Worm (Caenorhabditis elegans) whole organism, late embryonic: ENCODE measurements around the gene snr-4.

Experiments used
- C08G9.2 ChIP-seq: sonication (generic microtip); optimal IDR thresholded peaks from 2 replicates; lab custom pipeline; 2016; ENCODE audit warnings: mild to moderate bottlenecking, missing genetic modification characterization, moderate library complexity, missing compliant biosample characterization
- C38D4.7 ChIP-seq: fragments of 200-800 bp; sonication (Bioruptor generic); optimal IDR thresholded peaks from 2 replicates; lab custom pipeline; 2018; ENCODE audit warnings: mild to moderate bottlenecking, missing genetic modification characterization, moderate library complexity, missing compliant biosample characterization
- F13H6.1 ChIP-seq: sonication (generic microtip); optimal IDR thresholded peaks from 2 replicates; lab custom pipeline; 2016; ENCODE audit warnings: missing genetic modification characterization, missing compliant biosample characterization
- K02D7.2 ChIP-seq: sonication (generic microtip); optimal IDR thresholded peaks from 2 replicates; lab custom pipeline; 2017; ENCODE audit warnings: mild to moderate bottlenecking, missing genetic modification characterization, missing compliant biosample characterization
- T23F11.4 ChIP-seq: fragments of 200-800 bp; sonication (Bioruptor generic); optimal IDR thresholded peaks from 2 replicates; lab custom pipeline; 2018; ENCODE audit warnings: mild to moderate bottlenecking, missing genetic modification characterization, missing compliant biosample characterization
- Y22D7AL.16 ChIP-seq: sonication (generic microtip); optimal IDR thresholded peaks from 2 replicates; lab custom pipeline; 2016; ENCODE audit warnings: missing genetic modification characterization, missing compliant biosample characterization
- ahr-1 ChIP-seq: sonication (generic microtip); optimal IDR thresholded peaks from 2 replicates; lab custom pipeline; 2016; ENCODE audit warnings: missing genetic modification characterization, missing compliant biosample characterization
- ceh-2 ChIP-seq: sonication (generic microtip); optimal IDR thresholded peaks from 2 replicates; lab custom pipeline; 2016; ENCODE audit warnings: missing genotype, missing genetic modification characterization, missing compliant biosample characterization
- ceh-31 ChIP-seq: sonication (generic microtip); optimal IDR thresholded peaks from 2 replicates; lab custom pipeline; 2016; ENCODE audit warnings: missing genetic modification characterization, missing compliant biosample characterization
- ceh-34 ChIP-seq: sonication (generic microtip); optimal IDR thresholded peaks from 2 replicates; lab custom pipeline; 2016; ENCODE audit warnings: mild to moderate bottlenecking, missing genetic modification characterization, missing compliant biosample characterization
- ceh-45 ChIP-seq: fragments of 200-800 bp; sonication (Bioruptor generic); IDR thresholded peaks from 2 replicates; pipeline ENCODE4 v1.3.6; 2022; ENCODE audit warnings: missing genetic modification reagents, missing genetic modification characterization, missing compliant biosample characterization
- ceh-6 ChIP-seq: fragments of 200-800 bp; sonication (Bioruptor generic); optimal IDR thresholded peaks from 2 replicates; lab custom pipeline; 2018; ENCODE audit warnings: mild to moderate bottlenecking, missing genetic modification characterization, missing compliant biosample characterization
- ceh-9 ChIP-seq: sonication (generic microtip); optimal IDR thresholded peaks from 2 replicates; lab custom pipeline; 2016; ENCODE audit warnings: mild to moderate bottlenecking, missing genetic modification characterization, inconsistent platforms, missing compliant biosample characterization
- dmd-4 ChIP-seq: sonication (generic microtip); optimal IDR thresholded peaks from 2 replicates; lab custom pipeline; 2016; ENCODE audit warnings: borderline replicate concordance, missing genetic modification characterization, missing compliant biosample characterization
- dve-1 ChIP-seq: sonication (generic microtip); optimal IDR thresholded peaks from 2 replicates; lab custom pipeline; 2017; ENCODE audit warnings: antibody characterized with exemption, mild to moderate bottlenecking, missing genetic modification characterization, missing compliant biosample characterization
- elt-2 ChIP-seq: sonication (generic microtip); optimal IDR thresholded peaks from 2 replicates; lab custom pipeline; 2016; ENCODE audit warnings: missing genetic modification reagents, missing genetic modification characterization, missing compliant biosample characterization
- elt-4 ChIP-seq: sonication (generic microtip); optimal IDR thresholded peaks from 2 replicates; lab custom pipeline; 2016; ENCODE audit warnings: missing genetic modification characterization, missing compliant biosample characterization
- fax-1 ChIP-seq: sonication (generic microtip); optimal IDR thresholded peaks from 2 replicates; lab custom pipeline; 2016; ENCODE audit warnings: missing genotype, missing genetic modification characterization, missing compliant biosample characterization
- fkh-10 ChIP-seq: fragments of 150-350 bp; optimal IDR thresholded peaks from 2 replicates; lab custom pipeline; 2014; ENCODE audit warnings: missing biosample characterization, missing genetic modification reagents, missing genetic modification characterization
- fkh-6 ChIP-seq: sonication (generic microtip); optimal IDR thresholded peaks from 2 replicates; lab custom pipeline; 2016; ENCODE audit warnings: missing genetic modification characterization, missing compliant biosample characterization
- hlh-13 ChIP-seq: fragments of 200-800 bp; sonication (Bioruptor generic); optimal IDR thresholded peaks from 2 replicates; lab custom pipeline; 2018; ENCODE audit warnings: mild to moderate bottlenecking, missing genetic modification characterization, missing compliant biosample characterization
- hlh-15 ChIP-seq: sonication (generic microtip); optimal IDR thresholded peaks from 2 replicates; lab custom pipeline; 2016; ENCODE audit warnings: missing genetic modification characterization, missing compliant biosample characterization
- hlh-6 ChIP-seq: sonication (generic microtip); optimal IDR thresholded peaks from 2 replicates; lab custom pipeline; 2016; ENCODE audit warnings: missing genotype, missing genetic modification characterization, missing compliant biosample characterization
- hlh-8 ChIP-seq: sonication (generic microtip); optimal IDR thresholded peaks from 2 replicates; lab custom pipeline; 2016; ENCODE audit warnings: missing genotype, missing genetic modification characterization, missing compliant biosample characterization
- lim-6 ChIP-seq: sonication (generic microtip); optimal IDR thresholded peaks from 2 replicates; lab custom pipeline; 2016; ENCODE audit warnings: missing genetic modification characterization, missing compliant biosample characterization
- lin-11 ChIP-seq: fragments of 200-800 bp; sonication (Bioruptor generic); optimal IDR thresholded peaks from 2 replicates; lab custom pipeline; 2018; ENCODE audit warnings: mild to moderate bottlenecking, missing genetic modification characterization, missing compliant biosample characterization
- madf-2 ChIP-seq: sonication (generic microtip); optimal IDR thresholded peaks from 2 replicates; lab custom pipeline; 2017; ENCODE audit warnings: missing genetic modification characterization, missing compliant biosample characterization
- nfya-1 ChIP-seq: sonication (generic microtip); optimal IDR thresholded peaks from 2 replicates; lab custom pipeline; 2017; ENCODE audit warnings: missing genetic modification characterization, mild to moderate bottlenecking, missing compliant biosample characterization, antibody characterized with exemption, moderate library complexity
- npax-4 ChIP-seq: sonication (generic microtip); optimal IDR thresholded peaks from 2 replicates; lab custom pipeline; 2016; ENCODE audit warnings: missing genetic modification characterization, missing compliant biosample characterization
- pag-3 ChIP-seq: sonication (generic microtip); optimal IDR thresholded peaks from 2 replicates; lab custom pipeline; 2016; ENCODE audit warnings: missing compliant biosample characterization, missing genetic modification characterization, borderline replicate concordance
- pat-9 ChIP-seq: fragments of 200-800 bp; sonication (Bioruptor generic); optimal IDR thresholded peaks from 2 replicates; lab custom pipeline; 2018; ENCODE audit warnings: mild to moderate bottlenecking, missing genetic modification characterization, moderate library complexity, missing compliant biosample characterization
- pax-1 ChIP-seq: fragments of 150-350 bp; optimal IDR thresholded peaks from 2 replicates; lab custom pipeline; 2014; ENCODE audit warnings: missing biosample characterization, missing genetic modification characterization
- pha-2 ChIP-seq: sonication (generic microtip); optimal IDR thresholded peaks from 2 replicates; lab custom pipeline; 2017; ENCODE audit warnings: mild to moderate bottlenecking, missing genetic modification characterization, missing compliant biosample characterization
- pha-4 ChIP-seq: fragments of 150-350 bp; optimal IDR thresholded peaks from 2 replicates; lab custom pipeline; 2018; ENCODE audit warnings: missing biosample characterization, missing genetic modification reagents, missing genetic modification characterization
- ref-2 ChIP-seq: sonication (generic microtip); optimal IDR thresholded peaks from 2 replicates; lab custom pipeline; 2016; ENCODE audit warnings: missing genetic modification characterization, missing compliant biosample characterization
- sox-2 ChIP-seq: fragments of 200-800 bp; sonication (Bioruptor generic); IDR thresholded peaks from 2 replicates; pipeline ENCODE4 v1.3.6; 2022; ENCODE audit warnings: missing genetic modification reagents, missing genetic modification characterization, missing compliant biosample characterization
- sox-4 ChIP-seq: sonication (generic microtip); optimal IDR thresholded peaks from 2 replicates; lab custom pipeline; 2017; ENCODE audit warnings: mild to moderate bottlenecking, missing genetic modification characterization, inconsistent platforms, missing compliant biosample characterization
- syd-9 ChIP-seq: sonication (generic microtip); optimal IDR thresholded peaks from 2 replicates; lab custom pipeline; 2016; ENCODE audit warnings: mild to moderate bottlenecking, missing genetic modification characterization, moderate library complexity, missing compliant biosample characterization
- ttx-3 ChIP-seq: sonication (generic microtip); optimal IDR thresholded peaks from 2 replicates; lab custom pipeline; 2016; ENCODE audit warnings: missing genetic modification reagents, missing genetic modification characterization, missing compliant biosample characterization
- unc-42 ChIP-seq: sonication (generic microtip); optimal IDR thresholded peaks from 2 replicates; lab custom pipeline; 2016; ENCODE audit warnings: missing genotype, missing genetic modification characterization, missing compliant biosample characterization
- unc-55 ChIP-seq: sonication (generic microtip); optimal IDR thresholded peaks from 2 replicates; lab custom pipeline; 2017; ENCODE audit warnings: missing biosample characterization, missing genetic modification reagents, missing genetic modification characterization
- unc-86 ChIP-seq: sonication (generic microtip); optimal IDR thresholded peaks from 2 replicates; lab custom pipeline; 2016; ENCODE audit warnings: missing genetic modification characterization, missing compliant biosample characterization
- ztf-16 ChIP-seq: sonication (generic microtip); optimal IDR thresholded peaks from 2 replicates; lab custom pipeline; 2017; ENCODE audit warnings: missing genetic modification characterization, missing compliant biosample characterization

snr-4 gene

DNA sequence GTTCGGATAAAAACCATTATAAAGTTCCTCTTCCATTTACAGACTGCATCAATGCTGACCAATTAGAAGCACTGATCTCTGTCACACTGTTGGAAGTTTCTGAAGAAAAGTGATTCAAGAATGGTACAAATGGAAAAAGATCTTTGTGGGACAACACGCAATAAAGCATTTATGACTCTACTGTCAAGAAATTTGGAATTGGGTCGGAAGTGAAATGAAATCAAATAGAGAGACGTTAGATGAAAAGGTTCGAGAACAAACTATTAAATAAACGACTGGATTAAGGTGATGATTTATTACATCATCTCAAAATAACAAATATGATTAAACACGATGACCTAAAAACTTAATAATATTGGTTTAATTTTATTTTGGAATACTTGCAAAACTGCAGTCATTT, 27.0 kb upstream of the snr-4 start, which contains the start of gene F57F5.3:
Gene F57F5.3 (minus strand): TSS at position 101 of the 400 bp plus-strand sequence.
- TF ChIP-seq madf-2 (tag; lab: Kevin White, UChicago) (no peak), ceh-34 (tag; lab: Kevin White, UChicago) (no peak), unc-55 (no peak), sox-2 (GFP tag; lab: Robert Waterston, UW) (no peak), npax-4 (tag; lab: Kevin White, UChicago) (no peak), ceh-2 (no peak), lim-6 (tag; lab: Kevin White, UChicago) (no peak), pat-9 (no peak), elt-4 (tag; lab: Kevin White, UChicago) (no peak)

DNA sequence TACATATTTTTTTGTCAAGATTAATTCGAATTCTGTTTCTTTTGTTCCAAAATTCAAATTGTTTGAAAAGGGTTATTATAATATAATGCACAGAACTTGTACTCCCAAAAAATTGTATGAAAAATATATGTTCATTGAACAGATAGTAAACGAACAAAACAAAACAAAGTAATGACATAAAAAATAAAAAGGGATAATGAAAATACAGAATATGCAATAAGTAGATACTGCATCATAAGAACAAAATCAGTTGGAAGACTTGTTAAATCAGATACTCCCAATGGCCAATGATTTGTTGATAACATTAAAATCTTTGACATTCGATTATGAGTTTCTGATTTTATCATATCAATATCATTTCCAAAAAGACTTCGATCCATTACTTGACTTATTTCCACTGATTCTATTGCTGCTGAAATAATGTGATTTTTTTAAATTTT, 25.0 kb upstream of the snr-4 start:
- no peak for TF ChIP-seq syd-9 (tag; lab: Kevin White, UChicago)
- TF ChIP-seq sox-4 (tag; lab: Kevin White, UChicago), result no peak
- TF ChIP-seq ceh-6 (GFP tag; lab: Kevin White, UChicago), result no peak
- TF ChIP-seq unc-55, result no peak
- no peak for TF ChIP-seq hlh-8 (tag; lab: Kevin White, UChicago)
- TF ChIP-seq npax-4 (tag; lab: Kevin White, UChicago), result no peak
- TF ChIP-seq dmd-4 (tag; lab: Kevin White, UChicago), result no peak
- no peak for TF ChIP-seq pax-1
- TF ChIP-seq elt-2, result no peak
- no peak for TF ChIP-seq ceh-31 (tag; lab: Kevin White, UChicago)
- TF ChIP-seq hlh-15, result no peak
- TF ChIP-seq dve-1 (tag; lab: Kevin White, UChicago), result no peak
- no peak for TF ChIP-seq ztf-16 (tag; lab: Kevin White, UChicago)
- no peak for TF ChIP-seq ceh-45 (GFP tag; lab: Robert Waterston, UW)
- TF ChIP-seq fkh-6 (tag; lab: Kevin White, UChicago), result no peak

DNA sequence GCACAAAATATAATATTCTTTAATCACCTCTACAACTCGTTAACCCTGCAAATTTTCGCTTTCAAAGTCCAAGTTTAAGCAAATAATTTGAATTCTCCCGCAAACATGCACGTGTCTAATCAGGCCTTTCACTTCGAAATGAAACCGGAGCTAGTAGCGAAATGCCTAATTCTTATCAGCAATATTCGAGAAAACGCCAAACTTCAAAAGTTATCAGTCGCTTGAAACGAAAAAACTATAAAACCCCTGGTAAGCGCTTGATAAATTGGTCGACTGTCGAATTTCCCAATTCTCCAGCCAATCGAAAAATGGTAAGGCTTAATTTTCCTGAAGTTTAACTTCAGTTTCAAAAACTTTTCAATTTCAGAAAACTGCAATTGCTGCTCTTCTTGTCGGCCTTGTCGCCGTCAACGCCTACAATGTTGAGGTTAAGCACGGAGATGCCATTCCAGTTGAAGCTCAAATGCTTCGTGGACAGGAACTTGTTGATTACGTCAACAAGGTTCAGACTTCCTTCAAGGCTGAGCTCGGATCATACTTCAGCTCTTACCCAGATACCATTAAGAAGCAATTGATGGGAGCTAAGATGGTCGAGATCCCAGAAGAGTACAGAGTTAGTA, 23.5 kb upstream of the snr-4 start, which contains the start of gene cpr-9:
Gene cpr-9 (plus strand): TSS at position 188 of the 620 bp plus-strand sequence.
- peak; percentile 51 for TF ChIP-seq elt-2
- no peak for TF ChIP-seq hlh-13
- TF ChIP-seq pha-2, result no peak

DNA sequence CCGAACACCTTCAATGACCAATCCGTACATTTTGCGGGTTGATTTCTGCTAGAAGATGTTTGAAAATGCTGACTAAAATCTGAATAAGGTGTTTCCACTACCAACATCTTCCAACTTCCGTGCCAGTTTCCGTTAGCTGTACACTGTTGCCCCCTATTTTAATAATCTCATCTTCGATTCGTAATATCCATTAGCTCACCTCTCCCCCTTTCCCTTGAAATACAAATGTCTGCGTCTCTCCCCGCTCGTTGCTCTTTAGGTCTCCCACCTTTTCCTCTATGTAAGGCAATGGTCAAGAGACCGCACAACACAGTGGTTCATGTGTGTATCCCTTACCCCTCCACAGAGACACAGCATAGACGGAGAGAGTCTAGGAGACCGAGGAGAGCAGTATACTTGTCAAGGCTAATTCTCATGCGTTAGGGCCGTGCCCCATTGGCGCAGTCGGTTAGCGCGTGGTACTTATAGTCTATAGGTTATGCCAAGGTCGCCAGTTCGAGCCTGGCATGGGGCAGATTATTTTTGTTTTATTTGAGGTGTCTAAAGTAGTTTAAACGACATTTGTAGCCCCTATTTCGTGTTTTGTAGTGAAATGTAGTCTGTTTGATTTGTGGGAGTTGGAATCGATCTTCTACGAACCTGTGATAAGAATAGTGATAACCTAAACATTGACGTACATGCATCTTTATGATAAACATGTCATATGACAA, 22.4 kb upstream of the snr-4 start, which contains the start of gene gcy-33:
Gene gcy-33 (minus strand): TSS at position 51 of the 710 bp plus-strand sequence.
- peak; percentile 93 for TF ChIP-seq ttx-3 (tag; lab: Kevin White, UChicago)
- TF ChIP-seq C38D4.7 (GFP tag; lab: Kevin White, UChicago), result peak; percentile 91
- TF ChIP-seq unc-42 (tag; lab: Kevin White, UChicago), result peak; percentile 88
- TF ChIP-seq Y22D7AL.16 (tag; lab: Kevin White, UChicago), result peak; percentile 95
- TF ChIP-seq F13H6.1 (tag; lab: Kevin White, UChicago), result peak; percentile 89
- TF ChIP-seq hlh-6 (tag; lab: Kevin White, UChicago), result peak; percentile 97
- TF ChIP-seq pat-9, result peak; percentile 93
- peak; percentile 86 for TF ChIP-seq dmd-4 (tag; lab: Kevin White, UChicago)
- peak; percentile 73 for TF ChIP-seq pag-3
- TF ChIP-seq nfya-1 (tag; lab: Kevin White, UChicago), result peak; percentile 87
- TF ChIP-seq syd-9 (tag; lab: Kevin White, UChicago), result peak; percentile 94
- TF ChIP-seq ahr-1 (tag; lab: Kevin White, UChicago), result peak; percentile 85
- TF ChIP-seq ref-2 (tag; lab: Kevin White, UChicago), result peak; percentile 94
- peak; percentile 86 for TF ChIP-seq lin-11 (tag; lab: Kevin White, UChicago)
- peak; percentile 97 for TF ChIP-seq unc-86 (tag; lab: Kevin White, UChicago)
- no peak for TF ChIP-seq pha-4
- peak; percentile 96 for TF ChIP-seq T23F11.4
- peak; percentile 88 for TF ChIP-seq fax-1
- TF ChIP-seq pha-2, result peak; percentile 94
- peak; percentile 80 for TF ChIP-seq hlh-13
- peak; percentile 88 for TF ChIP-seq K02D7.2
- TF ChIP-seq unc-55, result no peak
- peak; percentile 85 for TF ChIP-seq C08G9.2 (tag; lab: Kevin White, UChicago)
- peak; percentile 80 for TF ChIP-seq ceh-9 (tag; lab: Kevin White, UChicago)
- TF ChIP-seq fkh-6 (tag; lab: Kevin White, UChicago), result peak; percentile 93
- TF ChIP-seq fkh-10, result peak; percentile 48
- TF ChIP-seq pax-1, result no peak
